Fruit fly (Drosophila melanogaster) whole organism, adult: ENCODE measurements around the gene Chchd2.

Experiments used
- CG11617 ChIP-seq: fragments of 200-800 bp; sonication (Bioruptor generic); optimal IDR thresholded peaks from 2 replicates; lab custom pipeline; 2017; ENCODE audit warnings: mild to moderate bottlenecking, missing biosample characterization, missing genetic modification reagents, missing genetic modification characterization
- CG12768 ChIP-seq: fragments of 200-800 bp; sonication (Bioruptor generic); optimal IDR thresholded peaks from 2 replicates; lab custom pipeline; 2017; ENCODE audit warnings: missing biosample characterization, missing genetic modification characterization, mild to moderate bottlenecking, moderate library complexity, missing genetic modification reagents
- CG14711 ChIP-seq: fragments of 200-800 bp; sonication (Bioruptor generic); optimal IDR thresholded peaks from 2 replicates; lab custom pipeline; 2018; ENCODE audit warnings: missing biosample characterization, mild to moderate bottlenecking, missing genetic modification characterization, moderate library complexity
- CG1620 ChIP-seq: fragments of 200-800 bp; sonication (Bioruptor generic); optimal IDR thresholded peaks from 2 replicates; lab custom pipeline; 2016; ENCODE audit warnings: missing biosample characterization, missing genetic modification characterization
- CG33017 ChIP-seq: fragments of 200-800 bp; sonication (Bioruptor generic); optimal IDR thresholded peaks from 2 replicates; lab custom pipeline; 2018; ENCODE audit warnings: missing biosample characterization, mild to moderate bottlenecking, missing genetic modification characterization, moderate library complexity
- CG5204 ChIP-seq: fragments of 200-800 bp; sonication (Bioruptor generic); optimal IDR thresholded peaks from 2 replicates; lab custom pipeline; 2016; ENCODE audit warnings: missing biosample characterization, missing genetic modification characterization
- CG7045 ChIP-seq: fragments of 200-800 bp; sonication (Bioruptor generic); optimal IDR thresholded peaks from 2 replicates; lab custom pipeline; 2017; ENCODE audit warnings: missing biosample characterization, mild to moderate bottlenecking, missing genetic modification characterization
- CG7101 ChIP-seq: fragments of 200-800 bp; sonication (Bioruptor generic); optimal IDR thresholded peaks from 2 replicates; lab custom pipeline; 2018; ENCODE audit warnings: missing biosample characterization, mild to moderate bottlenecking, missing genetic modification characterization, moderate library complexity
- Clk ChIP-seq: fragments of 200-800 bp; sonication (Bioruptor generic); optimal IDR thresholded peaks from 2 replicates; lab custom pipeline; 2017; ENCODE audit warnings: missing biosample characterization, missing genetic modification characterization
- Crg-1 ChIP-seq: fragments of 200-800 bp; sonication (Bioruptor generic); optimal IDR thresholded peaks from 2 replicates; lab custom pipeline; 2016; ENCODE audit warnings: missing biosample characterization, missing genetic modification characterization
- Hr96 ChIP-seq: fragments of 200-800 bp; sonication (Bioruptor generic); optimal IDR thresholded peaks from 2 replicates; lab custom pipeline; 2016; ENCODE audit warnings: missing biosample characterization, missing genetic modification characterization
- Mnt ChIP-seq: fragments of 200-800 bp; sonication (Bioruptor generic); optimal IDR thresholded peaks from 2 replicates; lab custom pipeline; 2016; ENCODE audit warnings: missing biosample characterization, mild to moderate bottlenecking, missing genetic modification characterization
- bab1 ChIP-seq: fragments of 200-800 bp; sonication (Bioruptor generic); optimal IDR thresholded peaks from 3 replicates; lab custom pipeline; 2019; ENCODE audit warnings: missing biosample characterization, mild to moderate bottlenecking, missing genetic modification characterization, moderate library complexity
- cic ChIP-seq: fragments of 200-800 bp; sonication (Bioruptor generic); optimal IDR thresholded peaks from 2 replicates; lab custom pipeline; 2017; ENCODE audit warnings: missing biosample characterization, mild to moderate bottlenecking, missing genetic modification characterization, moderate library complexity
- cnc ChIP-seq, 2 experiments: fragments of >200 bp; optimal IDR thresholded peaks; 2 replicates each; lab custom pipeline; 2017
- kay ChIP-seq: fragments of 200-800 bp; sonication (Bioruptor generic); peaks from one replicate; lab custom pipeline; 2016; ENCODE audit warnings: missing biosample characterization, missing genetic modification characterization, borderline replicate concordance
- ovo ChIP-seq: fragments of 200-800 bp; sonication (Bioruptor generic); optimal IDR thresholded peaks from 2 replicates; lab custom pipeline; 2016; ENCODE audit warnings: missing biosample characterization, missing genetic modification characterization
- pad ChIP-seq: fragments of 200-800 bp; sonication (Bioruptor generic); optimal IDR thresholded peaks from 3 replicates; lab custom pipeline; 2017; ENCODE audit warnings: missing biosample characterization, missing genetic modification characterization, mild to moderate bottlenecking, moderate library complexity, missing genetic modification reagents
- tj ChIP-seq: fragments of 200-800 bp; sonication (Bioruptor generic); optimal IDR thresholded peaks from 3 replicates; lab custom pipeline; 2017; ENCODE audit warnings: missing biosample characterization, mild to moderate bottlenecking, missing genetic modification characterization, moderate library complexity
- toe ChIP-seq: fragments of 200-800 bp; sonication (Bioruptor generic); optimal IDR thresholded peaks from 2 replicates; lab custom pipeline; 2016; ENCODE audit warnings: missing biosample characterization, missing genetic modification characterization

Chchd2 gene

DNA sequence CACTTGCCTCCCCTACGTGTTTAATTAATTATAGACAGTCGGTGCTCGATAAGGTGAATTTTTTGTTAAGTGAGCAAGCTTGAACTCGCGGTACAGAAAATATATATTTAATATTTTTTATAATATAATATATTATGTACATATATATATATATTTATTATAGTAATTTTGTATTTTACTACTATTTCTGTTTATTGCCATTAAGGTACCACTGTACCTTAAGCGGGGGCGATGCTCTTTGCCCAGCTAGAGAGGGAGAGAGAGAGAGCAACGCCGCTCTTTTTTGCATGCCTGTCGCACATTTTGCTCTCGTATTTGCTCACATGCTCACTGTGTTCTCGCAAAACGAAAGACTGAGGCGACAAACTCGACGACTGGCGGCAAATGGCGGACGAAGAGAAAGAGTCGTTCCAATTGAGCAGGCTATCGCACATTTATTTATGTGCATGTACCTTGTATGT is 21.7 kb downstream of the Chchd2 start:
- TF ChIP-seq toe (GFP tag; lab: Kevin White, UChicago), result no peak
- peak; percentile 67 for TF ChIP-seq CG33017
- TF ChIP-seq CG11617, result peak; percentile 30
- peak; percentile 32 for TF ChIP-seq ovo (GFP tag; lab: Kevin White, UChicago)
- no peak for TF ChIP-seq CG1620 (GFP tag; lab: Kevin White, UChicago)
- no peak for TF ChIP-seq tj (GFP tag; lab: Kevin White, UChicago)
- peak; percentile 11 for TF ChIP-seq pad (GFP tag; lab: Kevin White, UChicago)
- no peak for TF ChIP-seq cic
- no peak for TF ChIP-seq Clk (GFP tag; lab: Kevin White, UChicago)
- no peak for TF ChIP-seq kay (GFP tag; lab: Kevin White, UChicago)
- TF ChIP-seq CG7045 (GFP tag; lab: Kevin White, UChicago), result peak; percentile 24
- no peak for TF ChIP-seq CG5204 (GFP tag; lab: Kevin White, UChicago)
- peak; percentile 62 for TF ChIP-seq CG14711
- TF ChIP-seq Hr96, result no peak
- no peak for TF ChIP-seq Crg-1 (GFP tag; lab: Kevin White, UChicago)
- TF ChIP-seq cnc (optimal IDR thresholded peaks at IDR 0.05; lab: Kevin White, UChicago), result no peak
- TF ChIP-seq CG12768, result peak; percentile 38
- TF ChIP-seq CG7101, result peak; percentile 75
- no peak for TF ChIP-seq Mnt (GFP tag; lab: Kevin White, UChicago)
- TF ChIP-seq bab1 (GFP tag; lab: Kevin White, UChicago), result peak; percentile 28

DNA sequence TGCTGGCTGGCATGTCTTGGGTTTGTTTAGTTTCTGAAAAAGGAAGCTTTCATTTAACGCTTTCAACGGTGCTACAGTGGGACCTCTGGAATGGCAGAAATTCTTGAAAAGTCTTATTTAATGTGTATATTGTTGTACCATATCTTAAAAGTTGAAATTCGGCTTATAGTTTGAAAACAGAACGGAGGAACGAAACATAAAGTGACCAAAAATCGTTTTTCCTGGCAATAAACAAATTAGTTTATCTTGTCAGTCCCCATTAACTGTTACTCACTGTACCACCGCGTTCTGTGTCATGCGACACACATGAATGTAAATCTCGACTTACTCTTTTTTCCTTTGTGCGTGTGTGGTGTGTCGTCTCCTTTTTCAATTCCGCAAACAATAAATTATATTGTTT is 23.3 kb downstream of the Chchd2 start:
- TF ChIP-seq ovo (GFP tag; lab: Kevin White, UChicago), result no peak
- no peak for TF ChIP-seq Clk (GFP tag; lab: Kevin White, UChicago)
- TF ChIP-seq CG33017, result no peak
- TF ChIP-seq cic, result no peak
- no peak for TF ChIP-seq Crg-1 (GFP tag; lab: Kevin White, UChicago)
- TF ChIP-seq CG1620 (GFP tag; lab: Kevin White, UChicago), result no peak
- no peak for TF ChIP-seq Mnt (GFP tag; lab: Kevin White, UChicago)

DNA sequence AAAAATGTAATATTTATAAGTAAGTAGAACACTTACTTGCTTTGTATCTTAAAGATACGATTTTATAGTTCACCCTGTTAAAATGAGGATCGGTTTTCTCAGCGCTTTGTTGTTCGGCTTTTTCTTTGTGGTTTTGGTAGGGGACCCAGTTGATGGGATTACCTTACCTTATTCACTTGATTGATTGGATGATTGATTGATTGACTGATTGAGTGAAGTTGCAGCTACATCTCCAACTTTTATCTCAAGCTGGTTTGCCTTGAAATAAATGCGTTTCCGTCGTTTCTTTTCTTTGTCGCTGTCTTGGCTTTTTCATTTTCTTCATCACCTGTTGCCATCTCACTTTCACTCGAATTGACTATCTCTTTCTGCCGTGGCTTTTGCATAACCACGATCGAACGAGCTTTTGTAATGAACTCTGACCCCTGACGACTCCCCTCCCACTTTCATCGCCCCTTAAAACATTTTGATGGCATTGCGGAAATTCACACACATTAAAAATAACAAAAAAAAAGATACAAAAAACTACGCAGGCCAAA is 24.0 kb downstream of the Chchd2 start:
- TF ChIP-seq CG5204 (GFP tag; lab: Kevin White, UChicago), result no peak
- TF ChIP-seq CG14711, result no peak
- no peak for TF ChIP-seq Clk (GFP tag; lab: Kevin White, UChicago)
- no peak for TF ChIP-seq CG33017
- no peak for TF ChIP-seq ovo (GFP tag; lab: Kevin White, UChicago)
- TF ChIP-seq CG7045 (GFP tag; lab: Kevin White, UChicago), result no peak
- TF ChIP-seq Crg-1 (GFP tag; lab: Kevin White, UChicago), result no peak
- no peak for TF ChIP-seq Hr96
- TF ChIP-seq bab1 (GFP tag; lab: Kevin White, UChicago), result no peak

- TF ChIP-seq Crg-1 (GFP tag; lab: Kevin White, UChicago) (no peak), CG7101 (no peak), Mnt (GFP tag; lab: Kevin White, UChicago) (no peak), Clk (GFP tag; lab: Kevin White, UChicago) (no peak), bab1 (GFP tag; lab: Kevin White, UChicago) (no peak), cic (no peak), CG1620 (GFP tag; lab: Kevin White, UChicago) (no peak), pad (GFP tag; lab: Kevin White, UChicago) (no peak), CG33017 (no peak), CG12768 (no peak)
These were observed 25.3 kb downstream of the Chchd2 start for dm6 chrX:17174115-17174514.

DNA sequence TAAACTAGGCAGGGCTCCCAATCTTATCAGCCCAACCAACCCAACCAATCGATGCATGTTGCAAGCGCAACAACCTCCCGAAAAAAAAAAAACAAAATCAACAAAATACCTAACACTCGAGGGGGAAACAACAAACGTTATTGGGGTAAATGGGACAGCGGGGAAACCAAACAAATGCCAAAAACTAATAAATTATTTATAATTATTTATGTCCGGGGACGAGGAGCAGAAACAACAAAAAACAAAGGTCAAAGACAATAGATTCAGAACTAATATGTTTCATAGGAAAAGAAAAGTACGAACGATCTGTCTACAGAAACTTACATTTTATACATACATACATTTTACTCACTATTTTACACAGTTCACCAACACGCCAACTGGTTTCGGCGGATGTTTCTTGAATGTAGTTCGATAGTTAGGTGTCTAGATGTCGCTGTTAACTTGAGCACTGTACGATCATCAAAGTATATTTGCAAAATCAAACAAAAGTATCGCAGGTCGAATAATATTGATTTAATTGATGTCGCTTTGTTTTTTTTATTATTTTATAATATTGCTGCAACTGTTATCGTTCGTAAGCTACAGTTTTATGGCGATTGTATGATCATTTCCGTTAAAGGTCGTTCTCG is 26.9 kb downstream of the Chchd2 start:
- peak; percentile 9 for TF ChIP-seq pad (GFP tag; lab: Kevin White, UChicago)
- TF ChIP-seq CG12768, result no peak
- no peak for TF ChIP-seq ovo (GFP tag; lab: Kevin White, UChicago)
- peak; percentile 44 for TF ChIP-seq CG7101
- TF ChIP-seq CG7045 (GFP tag; lab: Kevin White, UChicago), result no peak
- peak; percentile 58 for TF ChIP-seq CG1620 (GFP tag; lab: Kevin White, UChicago)
- TF ChIP-seq cnc (optimal IDR thresholded peaks at IDR 0.05; lab: Kevin White, UChicago), result no peak
- peak; percentile 13 for TF ChIP-seq Mnt (GFP tag; lab: Kevin White, UChicago)
- TF ChIP-seq bab1 (GFP tag; lab: Kevin White, UChicago), result peak; percentile 53
- TF ChIP-seq CG14711, result no peak
- TF ChIP-seq kay (GFP tag; lab: Kevin White, UChicago), result no peak
- TF ChIP-seq CG5204 (GFP tag; lab: Kevin White, UChicago), result no peak
- no peak for TF ChIP-seq Clk (GFP tag; lab: Kevin White, UChicago)
- TF ChIP-seq tj (GFP tag; lab: Kevin White, UChicago), result no peak
- no peak for TF ChIP-seq cic
- no peak for TF ChIP-seq CG33017
- no peak for TF ChIP-seq CG11617
- peak; percentile 42 for TF ChIP-seq Crg-1 (GFP tag; lab: Kevin White, UChicago)
- no peak for TF ChIP-seq toe (GFP tag; lab: Kevin White, UChicago)
- TF ChIP-seq Hr96, result peak; percentile 54

DNA sequence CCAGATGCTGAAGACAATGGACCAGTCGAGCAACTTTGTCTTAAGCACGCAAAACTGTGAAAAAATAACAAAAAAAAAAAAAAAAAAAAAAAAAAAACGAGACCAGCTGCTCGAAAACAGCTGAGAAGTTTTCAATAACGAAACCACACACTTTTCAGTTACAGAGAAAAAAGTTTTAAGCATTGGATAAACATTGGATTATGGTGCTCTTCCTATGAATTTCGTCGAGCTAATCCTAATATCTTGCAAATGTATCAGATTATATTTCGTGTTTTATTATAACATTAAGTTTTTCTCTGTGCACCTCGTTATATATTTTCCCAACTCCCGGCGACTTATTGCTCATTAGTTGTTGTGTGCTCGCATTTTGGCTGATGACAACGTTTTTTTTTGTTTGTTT is 27.7 kb downstream of the Chchd2 start:
- TF ChIP-seq CG7101 (no peak), ovo (GFP tag; lab: Kevin White, UChicago) (no peak), Mnt (GFP tag; lab: Kevin White, UChicago) (no peak), CG12768 (no peak), CG33017 (no peak), cnc (optimal IDR thresholded peaks at IDR 0.05; lab: Kevin White, UChicago) (no peak), kay (GFP tag; lab: Kevin White, UChicago) (no peak), pad (GFP tag; lab: Kevin White, UChicago) (no peak), cic (no peak), Clk (GFP tag; lab: Kevin White, UChicago) (no peak), CG11617 (no peak), CG5204 (GFP tag; lab: Kevin White, UChicago) (no peak)
